Worm (Caenorhabditis elegans): ENCODE results near the gene srd-32.

ce11 chrV:4851969-4852368, 13.5 kb upstream of the srd-32 start:
- TF ChIP-seq him-1 (tag; optimal IDR thresholded peaks at IDR 0.05) (no peak), dao-5 (tag; optimal IDR thresholded peaks at IDR 0.05) (no peak), W03F9.2 (tag; optimal IDR thresholded peaks at IDR 0.05) (no peak)

Data from whole organism, L4/young adult.